Fruit fly (Drosophila melanogaster): ENCODE results near the gene CG17186.

CG17186 gene

DNA sequence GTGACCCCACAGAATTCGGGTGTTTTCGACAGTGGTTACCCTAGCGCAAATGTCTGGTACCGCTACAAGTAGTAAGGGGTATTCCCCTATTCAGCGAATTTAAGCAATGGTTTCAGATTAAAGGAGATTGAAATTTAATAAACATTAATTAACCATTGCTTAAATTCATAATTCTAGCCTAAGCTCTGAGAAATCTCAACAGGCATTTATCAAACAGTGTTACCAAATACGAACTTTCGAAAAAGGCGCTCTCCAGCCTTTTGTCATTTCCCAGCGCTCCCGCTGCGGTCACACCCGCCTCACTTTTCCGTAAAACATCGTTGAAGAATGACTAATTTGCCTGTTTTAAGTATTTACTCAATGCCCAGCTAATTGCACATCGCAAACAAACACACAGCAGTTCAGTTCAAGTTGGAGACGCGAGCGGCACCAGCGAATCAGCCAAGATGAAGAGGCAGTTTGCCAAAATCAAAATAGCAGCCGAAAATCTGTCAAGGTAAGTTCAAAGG is 27.6 kb upstream of the CG17186 start, which contains the start of the genes Surf6 and RhoGAP92B:
Gene Surf6 (minus strand): TSS at position 4 of the 509 bp plus-strand sequence.
Gene RhoGAP92B (plus strand): TSS at position 300 of the 509 bp plus-strand sequence.
- no peak for TF ChIP-seq Sin3A (optimal IDR thresholded peaks at IDR 0.05)
- no peak for TF ChIP-seq insv (optimal IDR thresholded peaks at IDR 0.05)
- TF ChIP-seq ttk (optimal IDR thresholded peaks at IDR 0.05): no peak
- TF ChIP-seq Myc (optimal IDR thresholded peaks at IDR 0.05): no peak
- no peak for TF ChIP-seq h (optimal IDR thresholded peaks at IDR 0.05)
- no peak for TF ChIP-seq psq (optimal IDR thresholded peaks at IDR 0.05)

DNA sequence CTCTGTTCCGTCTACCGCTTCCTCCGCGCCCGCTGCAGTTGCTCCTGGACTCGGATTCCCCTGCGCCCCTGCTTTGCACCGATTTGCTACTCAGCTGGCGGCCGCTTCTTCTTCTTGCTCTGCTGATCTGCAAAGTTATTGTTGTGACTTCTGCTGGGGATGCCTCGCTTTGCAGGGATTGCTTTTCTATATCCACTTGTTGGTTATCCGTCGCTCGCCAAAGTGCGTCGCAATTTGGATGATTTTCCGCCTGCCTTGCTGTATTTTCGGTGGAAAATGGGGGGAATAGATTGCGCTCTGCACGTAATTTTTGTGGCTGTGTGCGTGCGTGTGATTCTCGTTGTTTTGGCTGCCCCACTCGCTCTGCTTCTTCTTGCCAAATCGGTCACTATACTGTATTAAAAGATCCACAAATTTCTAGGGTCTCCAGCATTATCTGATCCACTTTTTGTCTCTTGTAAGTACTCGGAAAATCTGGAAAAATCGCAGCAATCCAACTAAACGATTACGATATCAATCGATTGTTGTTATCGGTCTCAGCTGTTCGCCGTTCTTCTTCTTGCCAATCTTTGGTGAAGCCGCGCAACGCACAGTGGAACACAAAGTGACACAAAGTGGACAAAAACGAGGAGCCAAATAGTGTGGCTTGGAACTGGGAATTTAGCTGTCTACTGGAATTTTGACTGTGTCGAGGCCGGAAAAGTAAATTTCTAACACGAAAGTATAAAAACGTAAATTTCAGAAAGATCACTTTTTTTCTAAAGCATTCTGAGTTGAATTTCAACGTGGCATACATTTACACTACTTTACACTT is 25.8 kb upstream of the CG17186 start, which contains the start of gene ClpX:
Gene ClpX (minus strand): TSS at position 764 of the 814 bp plus-strand sequence.
- TF ChIP-seq h (optimal IDR thresholded peaks at IDR 0.05) (no peak), insv (optimal IDR thresholded peaks at IDR 0.05) (no peak), Sin3A (optimal IDR thresholded peaks at IDR 0.05) (no peak), ttk (optimal IDR thresholded peaks at IDR 0.05) (no peak), psq (optimal IDR thresholded peaks at IDR 0.05) (no peak), Myc (optimal IDR thresholded peaks at IDR 0.05) (no peak)

DNA sequence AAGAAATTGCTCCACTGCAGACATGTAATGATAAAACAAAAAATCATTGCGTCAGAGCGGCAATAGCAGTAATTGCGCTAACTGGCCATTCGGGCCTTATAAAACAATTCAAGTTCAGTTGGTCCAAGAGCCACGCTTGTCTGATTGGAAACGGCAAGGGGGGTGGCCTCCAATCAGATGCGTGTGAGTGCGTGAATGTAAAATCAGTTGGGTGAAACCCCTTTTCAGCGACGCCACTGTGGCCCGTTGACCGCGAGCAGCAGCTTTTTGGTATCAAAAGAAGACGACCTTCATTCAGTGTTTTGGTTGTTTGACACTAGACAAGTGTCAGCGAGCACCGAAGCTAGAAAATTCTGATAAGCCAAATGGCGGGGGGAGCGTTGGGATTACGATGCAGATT is 25.0 kb upstream of the CG17186 start:
- TF ChIP-seq h (optimal IDR thresholded peaks at IDR 0.05) (no peak), insv (optimal IDR thresholded peaks at IDR 0.05) (no peak), psq (optimal IDR thresholded peaks at IDR 0.05) (no peak), Sin3A (optimal IDR thresholded peaks at IDR 0.05) (no peak), ttk (optimal IDR thresholded peaks at IDR 0.05) (no peak), Myc (optimal IDR thresholded peaks at IDR 0.05) (no peak)

DNA sequence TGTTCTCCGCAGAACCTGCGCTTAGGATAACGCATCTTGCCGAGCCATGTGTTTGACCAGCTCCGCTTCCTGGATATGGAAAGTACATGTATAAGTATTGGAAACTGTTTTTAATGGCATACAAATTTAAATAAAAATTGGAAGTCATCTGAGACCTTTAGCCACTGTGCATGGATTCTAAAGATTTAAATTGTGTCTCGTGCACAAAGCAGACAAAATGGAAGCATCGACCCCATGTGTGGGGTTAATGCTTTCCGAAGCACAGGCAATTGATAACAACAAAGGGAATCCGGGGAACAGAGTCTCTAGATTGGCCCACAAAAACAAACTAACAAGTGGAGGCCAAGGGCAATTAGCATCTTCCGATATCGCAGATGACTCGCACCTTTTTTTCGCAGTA is 24.4 kb upstream of the CG17186 start:
- TF ChIP-seq insv (optimal IDR thresholded peaks at IDR 0.05) (no peak), ttk (optimal IDR thresholded peaks at IDR 0.05) (no peak), h (optimal IDR thresholded peaks at IDR 0.05) (no peak), Sin3A (optimal IDR thresholded peaks at IDR 0.05) (no peak)

DNA sequence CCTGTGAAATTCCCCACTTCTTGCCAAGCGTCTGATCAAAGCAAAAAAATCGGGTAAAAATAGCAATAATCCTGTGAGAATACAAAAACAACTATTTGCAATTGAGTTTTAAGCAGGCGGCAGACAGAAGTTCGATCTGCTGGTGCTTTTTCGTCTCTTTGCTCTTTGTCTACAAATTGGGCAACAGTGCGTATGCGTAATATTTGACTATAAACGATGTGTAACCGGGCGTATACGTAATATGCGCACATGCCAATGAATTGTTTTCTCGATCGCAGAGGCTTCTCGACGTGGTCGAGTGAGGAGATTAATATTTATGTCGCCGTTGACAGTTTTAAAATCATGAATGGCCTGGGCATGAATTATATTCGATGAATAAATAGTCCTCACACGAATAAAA is 18.0 kb upstream of the CG17186 start:
- TF ChIP-seq psq (optimal IDR thresholded peaks at IDR 0.05) (no peak), h (optimal IDR thresholded peaks at IDR 0.05) (no peak), Myc (optimal IDR thresholded peaks at IDR 0.05) (no peak), insv (optimal IDR thresholded peaks at IDR 0.05) (no peak), Sin3A (optimal IDR thresholded peaks at IDR 0.05) (no peak), ttk (optimal IDR thresholded peaks at IDR 0.05) (no peak)

DNA sequence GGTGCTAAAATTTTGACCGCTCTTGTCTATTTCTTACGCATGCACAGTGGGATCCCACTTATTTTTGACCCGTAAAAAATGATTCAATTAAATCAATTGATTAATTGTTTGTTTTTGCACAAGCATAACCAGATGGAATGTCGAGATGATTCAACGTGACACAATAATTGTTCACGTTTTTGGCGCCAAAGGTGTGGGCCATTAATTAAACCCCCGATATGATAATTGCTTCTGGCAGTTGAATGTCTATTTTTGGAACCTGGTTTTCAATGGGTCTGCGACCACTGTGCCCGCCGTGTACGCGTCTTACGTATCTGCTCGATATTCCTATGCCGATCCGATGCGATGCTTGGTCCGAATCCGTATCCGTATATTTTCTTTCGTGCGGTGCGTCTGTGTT is 14.7 kb upstream of the CG17186 start:
- no peak for TF ChIP-seq insv (optimal IDR thresholded peaks at IDR 0.05)
- TF ChIP-seq Sin3A (optimal IDR thresholded peaks at IDR 0.05): no peak
- no peak for TF ChIP-seq h (optimal IDR thresholded peaks at IDR 0.05)
- no peak for TF ChIP-seq Myc (optimal IDR thresholded peaks at IDR 0.05)
- no peak for TF ChIP-seq ttk (optimal IDR thresholded peaks at IDR 0.05)
- TF ChIP-seq psq (optimal IDR thresholded peaks at IDR 0.05): no peak

DNA sequence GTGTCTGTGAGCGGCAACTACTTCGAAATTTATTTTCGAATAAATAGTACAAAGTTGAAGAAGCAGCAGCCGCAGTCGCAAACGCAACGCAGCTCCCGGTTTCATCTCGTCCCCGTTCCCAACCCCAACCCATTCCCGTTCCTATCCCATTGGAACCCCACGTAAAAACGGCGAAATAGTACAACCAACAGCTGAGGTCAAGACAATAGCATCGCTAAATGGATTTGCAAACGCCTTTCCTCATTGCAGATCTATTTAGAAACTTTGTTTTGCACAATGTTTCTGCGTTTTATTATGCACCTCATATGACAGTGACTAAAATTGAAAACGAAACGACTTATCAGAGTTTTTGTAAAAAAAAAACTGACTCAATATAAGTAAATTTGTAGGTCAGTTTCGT is 14.0 kb upstream of the CG17186 start:
- TF ChIP-seq Myc (optimal IDR thresholded peaks at IDR 0.05) (no peak), ttk (optimal IDR thresholded peaks at IDR 0.05) (no peak), h (optimal IDR thresholded peaks at IDR 0.05) (no peak), psq (optimal IDR thresholded peaks at IDR 0.05) (no peak), insv (optimal IDR thresholded peaks at IDR 0.05) (no peak), Sin3A (optimal IDR thresholded peaks at IDR 0.05) (no peak)

DNA sequence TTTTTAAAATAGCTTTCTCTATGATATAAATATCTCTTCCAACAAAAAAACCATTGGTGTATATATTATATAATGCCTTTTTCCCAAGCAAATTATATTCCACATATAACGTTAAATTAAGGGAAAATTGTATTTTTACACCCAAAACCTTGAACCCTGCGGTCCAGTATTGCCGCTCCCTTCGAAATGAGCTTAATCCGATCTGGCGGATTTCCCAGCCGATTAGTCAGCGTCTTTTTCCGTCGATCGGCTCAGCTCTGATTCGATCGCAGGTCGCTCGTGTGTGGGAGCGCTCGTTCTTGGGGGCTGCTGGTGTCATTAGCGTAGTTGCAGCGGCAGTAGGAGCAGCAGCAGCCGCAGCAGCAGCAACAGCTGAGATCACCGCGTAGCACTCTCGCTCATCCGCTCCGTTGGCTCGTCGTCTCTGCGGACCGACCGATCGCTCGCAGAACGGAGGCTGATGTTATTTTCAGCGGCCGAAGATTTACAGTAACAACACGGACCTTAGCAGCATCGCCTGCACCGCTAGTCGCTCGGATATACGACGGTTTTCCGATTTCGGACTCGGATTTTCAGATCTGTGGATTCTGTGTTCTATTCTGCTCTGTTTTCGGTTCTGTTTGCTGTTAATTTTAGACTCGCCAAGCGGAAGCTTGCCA is 13.2 kb upstream of the CG17186 start, which contains the start of gene CG4733:
Gene CG4733 (plus strand): TSS at position 350 of the 659 bp plus-strand sequence.
- TF ChIP-seq Sin3A (optimal IDR thresholded peaks at IDR 0.05) (no peak), h (optimal IDR thresholded peaks at IDR 0.05) (no peak), ttk (optimal IDR thresholded peaks at IDR 0.05) (no peak), psq (optimal IDR thresholded peaks at IDR 0.05) (no peak), insv (optimal IDR thresholded peaks at IDR 0.05) (no peak), Myc (optimal IDR thresholded peaks at IDR 0.05) (no peak)

DNA sequence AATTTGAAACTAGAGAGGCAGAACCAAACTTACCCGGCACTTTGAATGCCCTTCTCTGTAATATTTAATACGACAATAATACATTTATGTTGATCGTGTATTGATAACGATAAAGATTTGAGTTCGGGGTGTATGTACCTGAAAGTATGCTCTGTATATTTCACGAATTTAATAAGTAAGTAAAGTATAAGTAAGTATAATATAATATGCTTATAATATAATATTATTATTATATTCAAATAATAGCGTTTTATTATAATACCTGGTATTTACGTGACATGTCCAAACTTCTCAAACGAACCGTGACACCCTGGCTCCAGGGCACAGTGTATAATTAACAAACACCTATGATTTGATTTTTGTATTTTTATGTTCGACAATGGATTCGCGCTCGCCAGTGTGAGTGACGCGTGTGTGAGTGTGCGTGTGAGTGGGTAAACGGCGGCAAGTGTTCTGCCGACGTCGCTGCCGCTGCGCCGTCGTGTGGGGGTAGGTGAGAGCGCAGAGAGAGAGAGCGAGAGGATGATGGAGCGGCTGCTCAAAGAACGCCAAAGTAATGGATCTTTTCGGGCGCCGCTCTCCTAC is 12.4 kb upstream of the CG17186 start:
- no peak for TF ChIP-seq Sin3A (optimal IDR thresholded peaks at IDR 0.05)
- TF ChIP-seq ttk (optimal IDR thresholded peaks at IDR 0.05): no peak
- no peak for TF ChIP-seq Myc (optimal IDR thresholded peaks at IDR 0.05)

DNA sequence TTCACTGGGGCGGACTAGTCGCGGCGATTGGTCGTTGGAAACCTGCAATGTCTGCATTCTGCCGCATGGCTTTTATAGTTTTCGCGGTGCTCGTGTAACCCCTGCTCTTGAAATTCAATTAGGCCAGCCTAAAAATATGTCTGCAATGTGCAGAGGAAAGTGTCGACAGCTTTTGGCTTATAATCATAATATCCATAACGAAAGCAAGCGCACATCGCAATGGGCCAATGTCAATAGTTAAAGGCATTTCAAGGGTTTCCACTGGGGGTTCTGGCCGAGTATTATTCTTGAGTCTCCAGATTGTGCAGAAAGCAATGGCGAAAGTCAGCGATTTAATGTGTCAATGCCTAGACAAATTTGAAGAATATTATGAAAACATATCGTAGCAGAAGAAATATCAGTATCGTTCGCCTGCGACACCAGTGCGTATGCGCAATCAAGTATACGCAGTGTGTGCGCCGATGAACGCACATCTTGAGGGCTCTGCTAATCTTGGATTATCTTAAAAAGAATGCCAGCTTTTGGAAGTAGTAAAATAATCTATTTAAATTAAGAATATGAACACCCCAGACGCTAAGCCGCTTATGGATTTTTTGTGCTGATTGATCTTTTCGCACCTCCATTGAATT is 11.0 kb upstream of the CG17186 start, which contains the start of gene ninaE:
Gene ninaE (minus strand): TSS at position 51 of the 629 bp plus-strand sequence.
- no peak for TF ChIP-seq ttk (optimal IDR thresholded peaks at IDR 0.05)
- no peak for TF ChIP-seq psq (optimal IDR thresholded peaks at IDR 0.05)
- TF ChIP-seq h (optimal IDR thresholded peaks at IDR 0.05): no peak
- TF ChIP-seq Sin3A (optimal IDR thresholded peaks at IDR 0.05): no peak
- TF ChIP-seq Myc (optimal IDR thresholded peaks at IDR 0.05): no peak
- TF ChIP-seq insv (optimal IDR thresholded peaks at IDR 0.05): no peak

DNA sequence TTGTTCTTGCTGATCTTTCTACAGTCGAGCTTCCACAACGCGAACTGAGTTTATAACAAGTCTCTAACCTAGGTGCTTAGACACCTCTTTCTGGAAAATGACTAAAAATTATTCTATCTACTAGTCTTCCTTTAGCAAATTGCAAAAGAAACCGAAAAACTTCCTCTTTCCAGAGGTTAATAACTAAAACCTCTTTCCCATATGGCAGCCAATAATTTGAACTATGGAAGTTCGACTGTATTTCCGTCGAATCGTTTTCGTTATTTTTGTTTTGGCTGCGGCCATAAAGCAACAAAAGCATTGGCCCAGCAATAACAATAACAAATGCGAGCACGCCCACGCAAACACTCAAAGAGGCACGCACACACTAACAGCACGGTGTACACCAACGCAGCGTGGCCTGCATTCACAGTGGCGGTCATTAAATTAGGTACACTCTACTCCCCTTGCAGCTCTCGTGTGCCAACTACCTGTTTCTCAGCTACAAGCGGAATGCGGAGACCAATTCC is 3.2 kb upstream of the CG17186 start:
- no peak for TF ChIP-seq h (optimal IDR thresholded peaks at IDR 0.05)
- TF ChIP-seq psq (optimal IDR thresholded peaks at IDR 0.05): no peak
- no peak for TF ChIP-seq Myc (optimal IDR thresholded peaks at IDR 0.05)
